Worm (Caenorhabditis elegans): Measurements from ENCODE around the gene C45H4.14.

ce11 chrV:2181738-2182137, 22.5 kb upstream of the C45H4.14 start, which contains the start of gene srbc-16:
- TF ChIP-seq snpc-4 (tag; optimal IDR thresholded peaks at IDR 0.05): no peak
- no peak for TF ChIP-seq ama-1 (optimal IDR thresholded peaks at IDR 0.05)
- no peak for TF ChIP-seq unc-62 (GFP tag; optimal IDR thresholded peaks at IDR 0.05)
- no peak for TF ChIP-seq elt-1 (tag; optimal IDR thresholded peaks at IDR 0.05)
- no peak for TF ChIP-seq nhr-76 (tag; optimal IDR thresholded peaks at IDR 0.05)
- TF ChIP-seq nhr-77 (tag; optimal IDR thresholded peaks at IDR 0.05): no peak
- TF ChIP-seq elt-3 (tag; optimal IDR thresholded peaks at IDR 0.05): no peak
- no peak for TF ChIP-seq ztf-11 (tag; optimal IDR thresholded peaks at IDR 0.05)

All from whole organism, L3 larva.